Fruit fly (Drosophila melanogaster) whole organism, pupa: ENCODE measurements around the gene CG15923.
A peak's percentile ranks its signal among the peaks of the same experiment; 100 is the strongest.

ENCODE experiments used
- CG10348 ChIP-seq: fragments of 200-800 bp; sonication (Bioruptor generic); IDR thresholded peaks from 2 replicates; pipeline ENCODE4 v1.3.6; 2022; ENCODE audit warnings: missing biosample characterization, missing genetic modification characterization
- CG12605 ChIP-seq: fragments of 200-800 bp; sonication (Bioruptor generic); IDR thresholded peaks from 2 replicates; pipeline ENCODE4 v1.3.6; 2022; ENCODE audit warnings: missing biosample characterization, missing genetic modification characterization
- CG13204 ChIP-seq: fragments of 200-800 bp; sonication (Bioruptor generic); optimal IDR thresholded peaks from 2 replicates; lab custom pipeline; 2018; ENCODE audit warnings: missing biosample characterization, mild to moderate bottlenecking, missing genetic modification characterization, moderate library complexity
- CG14655 ChIP-seq: fragments of 200-800 bp; sonication (Bioruptor generic); optimal IDR thresholded peaks from 3 replicates; lab custom pipeline; 2017; ENCODE audit warnings: mild to moderate bottlenecking, missing biosample characterization, missing genetic modification reagents, missing genetic modification characterization
- CG15710 ChIP-seq: fragments of 200-800 bp; sonication (Bioruptor generic); optimal IDR thresholded peaks from 2 replicates; lab custom pipeline; 2018; ENCODE audit warnings: missing biosample characterization, mild to moderate bottlenecking, missing genetic modification characterization, moderate library complexity
- CG17806 ChIP-seq: fragments of 200-800 bp; sonication (Bioruptor generic); optimal IDR thresholded peaks from 2 replicates; lab custom pipeline; 2018; ENCODE audit warnings: missing biosample characterization, mild to moderate bottlenecking, missing genetic modification characterization, moderate library complexity
- CG32121 ChIP-seq: fragments of 200-800 bp; sonication (Bioruptor generic); IDR thresholded peaks from 2 replicates; pipeline ENCODE4 v1.3.6; 2022; ENCODE audit warnings: missing biosample characterization, missing genetic modification characterization
- CG34367 ChIP-seq: fragments of 200-800 bp; sonication (Bioruptor generic); optimal IDR thresholded peaks from 2 replicates; lab custom pipeline; 2018; ENCODE audit warnings: missing biosample characterization, mild to moderate bottlenecking, missing genetic modification characterization
- CG4496 ChIP-seq: fragments of 200-800 bp; sonication (Bioruptor generic); IDR thresholded peaks from 3 replicates; pipeline ENCODE4 v1.3.6; 2022; ENCODE audit warnings: missing biosample characterization, missing genetic modification characterization
- CG8159 ChIP-seq: fragments of 200-800 bp; sonication (Bioruptor generic); optimal IDR thresholded peaks from 3 replicates; lab custom pipeline; 2018; ENCODE audit warnings: missing biosample characterization, mild to moderate bottlenecking, missing genetic modification characterization, moderate library complexity
- CG8301 ChIP-seq: fragments of 200-800 bp; sonication (Bioruptor generic); optimal IDR thresholded peaks from 2 replicates; lab custom pipeline; 2018; ENCODE audit warnings: missing biosample characterization, mild to moderate bottlenecking, missing genetic modification characterization
- CG9948 ChIP-seq: fragments of 200-800 bp; sonication (Bioruptor generic); optimal IDR thresholded peaks from 2 replicates; lab custom pipeline; 2018; ENCODE audit warnings: missing biosample characterization, mild to moderate bottlenecking, missing genetic modification characterization, moderate library complexity
- D1 ChIP-seq: fragments of 200-800 bp; sonication (Bioruptor generic); optimal IDR thresholded peaks from 2 replicates; lab custom pipeline; 2018; ENCODE audit warnings: missing biosample characterization, mild to moderate bottlenecking, missing genetic modification characterization, moderate library complexity
- EcR ChIP-seq: fragments of 200-800 bp; sonication (Bioruptor generic); optimal IDR thresholded peaks from 3 replicates; lab custom pipeline; 2019; ENCODE audit warnings: missing biosample characterization, missing genetic modification characterization, mild to moderate bottlenecking, moderate library complexity, missing genetic modification reagents
- Ets98B ChIP-seq: fragments of 200-800 bp; sonication (Bioruptor generic); IDR thresholded peaks from 2 replicates; pipeline ENCODE4 v1.3.6; 2022; ENCODE audit warnings: missing biosample characterization, missing genetic modification characterization
- Pif1A ChIP-seq: fragments of 200-800 bp; sonication (Bioruptor generic); optimal IDR thresholded peaks from 3 replicates; lab custom pipeline; 2016; ENCODE audit warnings: missing biosample characterization, missing genetic modification characterization
- Pif1B ChIP-seq: fragments of 200-800 bp; sonication (Bioruptor generic); optimal IDR thresholded peaks from 3 replicates; lab custom pipeline; 2016; ENCODE audit warnings: missing biosample characterization, missing genetic modification characterization
- Snoo ChIP-seq: fragments of 200-800 bp; sonication (Bioruptor generic); optimal IDR thresholded peaks from 3 replicates; lab custom pipeline; 2017; ENCODE audit warnings: missing biosample characterization, mild to moderate bottlenecking, missing genetic modification characterization, inconsistent platforms
- fd96Ca ChIP-seq: fragments of 200-800 bp; sonication (Bioruptor generic); IDR thresholded peaks from 3 replicates; pipeline ENCODE4 v1.3.6; 2022; ENCODE audit warnings: missing biosample characterization, missing genetic modification characterization
- gl ChIP-seq: fragments of 200-800 bp; sonication (Bioruptor generic); optimal IDR thresholded peaks from 2 replicates; lab custom pipeline; 2018; ENCODE audit warnings: missing biosample characterization, mild to moderate bottlenecking, missing genetic modification characterization
- rn ChIP-seq: fragments of 200-800 bp; sonication (Bioruptor generic); IDR thresholded peaks from 2 replicates; pipeline ENCODE4 v1.3.6; 2022; ENCODE audit warnings: missing biosample characterization, missing genetic modification characterization

The CG15923 gene

DNA sequence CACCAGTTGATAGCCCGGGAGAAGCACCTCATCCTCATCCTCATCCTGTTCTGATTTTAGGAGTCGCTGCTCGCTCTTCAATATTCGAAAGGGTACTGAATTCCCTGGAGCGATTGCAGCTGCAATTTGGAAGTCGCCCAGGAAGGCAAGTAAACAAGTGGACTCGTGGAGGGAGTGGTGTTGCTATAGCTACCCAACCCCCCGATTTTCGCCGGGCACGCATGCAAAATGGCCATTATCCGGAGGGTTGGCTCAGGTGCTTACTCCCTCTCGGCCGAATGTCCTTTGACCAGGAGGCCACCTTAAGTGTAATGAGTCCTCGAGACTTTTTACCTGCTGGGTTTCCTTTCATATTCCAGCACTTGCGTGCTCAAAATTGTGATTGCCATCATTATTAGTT is at the start of gene CG15923:
CG15923 (minus strand) TSS at position 101 of the 400 bp plus-strand sequence.
- no peak for TF ChIP-seq CG8301 (tag; lab: Kevin White, UChicago)
- TF ChIP-seq CG13204 (GFP tag; lab: Kevin White, UChicago), result no peak
- TF ChIP-seq, all 21 proteins: peak for 0

DNA sequence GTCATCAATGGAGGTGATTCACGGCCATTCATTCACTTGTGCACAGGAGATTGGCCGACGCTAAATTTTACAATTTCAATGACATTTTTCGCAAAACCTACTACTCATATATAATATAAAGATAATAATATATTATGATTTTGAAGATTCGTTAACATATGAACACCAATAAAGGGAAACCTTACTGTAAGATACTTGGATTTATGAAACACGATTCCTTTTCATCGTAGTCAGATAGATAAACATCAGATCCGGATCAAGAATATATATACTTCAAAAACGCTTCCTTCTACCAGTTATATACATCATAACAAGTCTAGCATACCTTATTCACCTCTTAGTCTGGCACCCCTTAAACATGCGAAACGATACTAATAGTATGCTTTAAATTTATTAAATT is 43.1 kb upstream of the CG15923 start, which contains the start of gene Nep4:
Nep4 (minus strand) TSS at position 101 of the 400 bp plus-strand sequence.
- TF ChIP-seq CG8301 (tag; lab: Kevin White, UChicago) (no peak), D1 (no peak), EcR (GFP tag; lab: Kevin White, UChicago) (no peak), CG8159 (tag; lab: Kevin White, UChicago) (no peak), Ets98B (GFP tag; lab: Robert Waterston, UW) (no peak), CG17806 (tag; lab: Kevin White, UChicago) (no peak), CG13204 (GFP tag; lab: Kevin White, UChicago) (no peak), CG10348 (GFP tag; lab: Robert Waterston, UW) (no peak), CG32121 (no peak), gl (tag; lab: Kevin White, UChicago) (no peak), CG34367 (tag; lab: Kevin White, UChicago) (no peak), rn (no peak)

DNA sequence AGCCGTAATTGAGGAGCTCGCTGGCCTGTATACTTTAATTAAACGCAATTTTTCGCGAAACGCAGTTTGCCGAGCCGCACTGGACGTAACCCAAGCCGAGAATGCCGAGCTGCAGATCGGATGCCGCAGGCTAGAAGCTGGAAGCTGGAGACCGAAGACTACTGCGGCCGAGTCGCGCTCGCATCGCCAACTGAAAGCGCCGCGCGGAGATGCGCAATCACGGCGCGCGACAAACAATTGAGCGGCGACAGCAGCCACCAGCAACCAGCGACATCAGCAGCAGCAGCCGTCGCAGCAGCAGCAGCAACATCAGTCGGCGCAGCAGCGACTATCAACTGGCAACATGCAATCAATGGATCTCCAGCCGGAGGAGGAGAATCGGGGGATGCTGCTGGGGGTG is 39.9 kb upstream of the CG15923 start:
- TF ChIP-seq Pif1B (GFP tag; lab: Kevin White, UChicago), result no peak
- TF ChIP-seq CG15710, result no peak
- TF ChIP-seq Pif1A, result no peak
- TF ChIP-seq Ets98B (GFP tag; lab: Robert Waterston, UW), result peak; percentile 69
- no peak for TF ChIP-seq rn
- TF ChIP-seq fd96Ca (GFP tag; lab: Robert Waterston, UW), result peak; percentile 81
- no peak for TF ChIP-seq CG8159 (tag; lab: Kevin White, UChicago)
- no peak for TF ChIP-seq CG10348 (GFP tag; lab: Robert Waterston, UW)
- TF ChIP-seq CG32121, result peak; percentile 77
- no peak for TF ChIP-seq CG9948 (tag; lab: Kevin White, UChicago)
- no peak for TF ChIP-seq CG12605 (GFP tag; lab: Robert Waterston, UW)
- TF ChIP-seq CG8301 (tag; lab: Kevin White, UChicago), result no peak
- no peak for TF ChIP-seq CG14655 (GFP tag; lab: Kevin White, UChicago)
- no peak for TF ChIP-seq CG34367 (tag; lab: Kevin White, UChicago)
- TF ChIP-seq EcR (GFP tag; lab: Kevin White, UChicago), result no peak
- no peak for TF ChIP-seq CG13204 (GFP tag; lab: Kevin White, UChicago)
- peak; percentile 60 for TF ChIP-seq CG4496
- no peak for TF ChIP-seq gl (tag; lab: Kevin White, UChicago)
- no peak for TF ChIP-seq D1
- no peak for TF ChIP-seq Snoo (tag; lab: Kevin White, UChicago)
- TF ChIP-seq CG17806 (tag; lab: Kevin White, UChicago), result no peak

DNA sequence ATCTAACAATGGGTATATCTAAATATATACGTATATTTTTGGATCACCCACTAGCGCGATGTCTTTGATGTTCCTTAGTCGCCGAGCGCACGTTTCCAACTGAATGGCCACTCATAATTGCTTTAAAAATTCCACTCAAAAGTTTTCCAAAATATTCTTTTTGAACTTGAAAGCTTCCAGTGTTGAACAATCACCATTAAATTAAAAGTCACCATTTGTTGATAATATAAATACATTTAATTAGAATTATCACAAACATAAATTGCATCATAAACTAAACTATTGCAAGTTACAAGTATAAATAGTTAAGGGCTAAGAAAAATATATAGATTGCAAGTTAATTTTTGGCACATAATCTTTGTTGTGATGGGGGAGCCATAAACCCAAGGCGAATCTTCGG is 35.6 kb upstream of the CG15923 start, which contains the start of gene GluRIID:
GluRIID (minus strand) TSS at position 101 of the 400 bp plus-strand sequence.
- TF ChIP-seq CG12605 (GFP tag; lab: Robert Waterston, UW), result no peak
- TF ChIP-seq Pif1B (GFP tag; lab: Kevin White, UChicago), result no peak
- no peak for TF ChIP-seq gl (tag; lab: Kevin White, UChicago)
- TF ChIP-seq CG34367 (tag; lab: Kevin White, UChicago), result no peak
- TF ChIP-seq CG14655 (GFP tag; lab: Kevin White, UChicago), result no peak
- TF ChIP-seq CG8301 (tag; lab: Kevin White, UChicago), result no peak
- no peak for TF ChIP-seq Snoo (tag; lab: Kevin White, UChicago)
- TF ChIP-seq Pif1A, result no peak
- no peak for TF ChIP-seq EcR (GFP tag; lab: Kevin White, UChicago)
- TF ChIP-seq, all 21 proteins: peak for 0

DNA sequence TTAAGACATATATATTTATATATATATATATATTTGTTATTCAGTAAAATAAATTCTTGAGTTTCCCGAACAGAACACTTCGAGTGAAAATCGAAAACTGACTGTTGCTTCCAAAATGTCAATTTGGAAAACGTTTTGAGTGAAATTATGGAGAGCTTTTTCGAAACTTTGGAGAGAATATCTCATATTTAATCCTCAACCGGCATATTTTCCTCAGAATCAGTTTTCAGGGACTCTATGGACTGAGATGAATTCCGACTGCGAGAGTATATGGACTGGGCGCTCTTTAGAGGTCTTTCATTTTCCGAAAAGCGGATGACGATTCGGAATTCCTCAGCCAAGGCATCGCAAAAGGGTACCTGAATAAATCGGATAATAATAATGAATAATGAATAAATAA is 31.9 kb upstream of the CG15923 start, which contains the start of gene GluRIIE:
GluRIIE (minus strand) TSS at position 101 of the 400 bp plus-strand sequence.
- TF ChIP-seq CG32121 (no peak), CG4496 (no peak), CG15710 (no peak), CG12605 (GFP tag; lab: Robert Waterston, UW) (no peak), CG14655 (GFP tag; lab: Kevin White, UChicago) (no peak), EcR (GFP tag; lab: Kevin White, UChicago) (no peak), CG17806 (tag; lab: Kevin White, UChicago) (no peak), Ets98B (GFP tag; lab: Robert Waterston, UW) (no peak), gl (tag; lab: Kevin White, UChicago) (no peak), Snoo (tag; lab: Kevin White, UChicago) (no peak), CG8301 (tag; lab: Kevin White, UChicago) (no peak), Pif1B (GFP tag; lab: Kevin White, UChicago) (no peak), CG34367 (tag; lab: Kevin White, UChicago) (no peak), CG13204 (GFP tag; lab: Kevin White, UChicago) (no peak), CG9948 (tag; lab: Kevin White, UChicago) (no peak), CG10348 (GFP tag; lab: Robert Waterston, UW) (no peak)

DNA sequence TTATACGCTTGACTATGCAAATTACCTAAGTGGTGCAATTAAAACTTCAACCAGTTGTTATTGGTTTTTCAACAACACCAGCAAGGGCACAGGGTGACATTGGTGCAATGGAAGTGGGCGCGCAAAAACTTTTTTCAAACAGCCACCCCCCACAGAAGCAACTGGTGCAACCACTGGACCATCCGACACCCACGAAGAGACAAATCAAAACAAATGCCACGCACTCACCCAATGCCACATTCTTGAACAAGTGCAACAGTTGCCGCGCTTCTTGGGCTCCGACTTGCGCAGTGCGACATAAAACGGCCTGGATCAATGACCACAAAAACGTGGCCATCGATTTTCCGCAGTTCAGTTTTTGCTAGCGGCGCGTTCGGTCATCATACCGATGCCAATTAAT is 19.0 kb upstream of the CG15923 start:
- TF ChIP-seq rn (no peak), CG13204 (GFP tag; lab: Kevin White, UChicago) (no peak), Ets98B (GFP tag; lab: Robert Waterston, UW) (0 out of 2 replicates have a peak, but pooled peaks have one; percentile 16), CG32121 (no peak), CG34367 (tag; lab: Kevin White, UChicago) (no peak), CG10348 (GFP tag; lab: Robert Waterston, UW) (no peak), Snoo (tag; lab: Kevin White, UChicago) (no peak), Pif1A (no peak), Pif1B (GFP tag; lab: Kevin White, UChicago) (no peak), D1 (no peak), EcR (GFP tag; lab: Kevin White, UChicago) (no peak), CG14655 (GFP tag; lab: Kevin White, UChicago) (no peak), CG17806 (tag; lab: Kevin White, UChicago) (no peak), CG12605 (GFP tag; lab: Robert Waterston, UW) (peak; percentile 95), CG9948 (tag; lab: Kevin White, UChicago) (no peak)
- TF ChIP-seq, all 21 proteins: peak for 2
